In the genomic region with DNA sequence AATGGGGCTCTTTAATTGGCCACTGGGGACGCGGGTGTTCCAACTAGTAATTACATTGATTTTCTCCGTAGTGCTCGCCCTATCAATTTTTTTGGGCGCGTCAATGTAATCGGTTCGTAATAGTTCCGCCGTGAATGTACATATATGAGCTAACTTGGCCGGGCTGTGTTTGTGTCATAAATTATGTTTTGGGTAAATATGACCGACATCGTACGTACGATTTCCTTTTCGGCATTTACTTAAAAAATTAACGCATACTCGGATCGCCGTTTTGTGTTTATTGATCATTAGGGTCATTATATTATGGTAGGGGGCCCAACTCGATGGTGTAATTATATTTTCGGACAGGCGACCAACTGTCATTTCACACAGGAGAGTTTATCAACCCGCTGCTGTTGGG, we compare ENCODE assay signal across 1 fruit fly cellular context.
A peak's percentile ranks its signal among the peaks of the same experiment; 100 is the strongest.
TF ChIP-seq lines count a peak whose summit lies in the region.

No protein-coding gene starts in this region.

TF ChIP-seq in whole organism, embryonic, 481 proteins besides CTCF, POLR2A, EP300 and RAD21 (continued from another document and continues in another):
- TF ChIP-seq CG10431 (GFP tag; optimal IDR thresholded peaks at IDR 0.05; lab: Kevin White, UChicago): no peak
- no peak for TF ChIP-seq Hr51 (GFP tag; optimal IDR thresholded peaks at IDR 0.05; lab: Kevin White, UChicago)
- TF ChIP-seq zen2 (GFP tag; IDR thresholded peaks at IDR 0.05; lab: Robert Waterston, UW; ENCODE audit: partially characterized antibody): no peak
- no peak for TF ChIP-seq CG6791 (GFP tag; IDR thresholded peaks at IDR 0.05; lab: Robert Waterston, UW; ENCODE audit: partially characterized antibody)
- TF ChIP-seq CG3726 (GFP tag; IDR thresholded peaks at IDR 0.05; lab: Robert Waterston, UW): no peak
- no peak for TF ChIP-seq fd102C (GFP tag; optimal IDR thresholded peaks at IDR 0.05; lab: Kevin White, UChicago)
- TF ChIP-seq kay (GFP tag; optimal IDR thresholded peaks at IDR 0.05; lab: Kevin White, UChicago): no peak
- no peak for TF ChIP-seq Hsf (GFP tag; optimal IDR thresholded peaks at IDR 0.05; lab: Kevin White, UChicago)
- 0 out of 3 replicates have a peak, but pooled peaks have one; percentile 30 for TF ChIP-seq sr (GFP tag; IDR thresholded peaks at IDR 0.05; lab: Robert Waterston, UW)
- TF ChIP-seq CG4730 (GFP tag; IDR thresholded peaks at IDR 0.05; lab: Robert Waterston, UW): no peak
- no peak for TF ChIP-seq ftz-f1 (GFP tag; optimal IDR thresholded peaks at IDR 0.05; lab: Kevin White, UChicago)
- TF ChIP-seq CG12391 (tag; optimal IDR thresholded peaks at IDR 0.05; lab: Kevin White, UChicago): no peak
- TF ChIP-seq CG10366 (GFP tag; IDR thresholded peaks at IDR 0.05; lab: Robert Waterston, UW): no peak
- TF ChIP-seq Bgb (GFP tag; IDR thresholded peaks at IDR 0.05; lab: Robert Waterston, UW; ENCODE audit: partially characterized antibody): no peak
- no peak for TF ChIP-seq gce (GFP tag; IDR thresholded peaks at IDR 0.05; lab: Robert Waterston, UW)
- TF ChIP-seq Dip3 (GFP tag; optimal IDR thresholded peaks at IDR 0.05; lab: Kevin White, UChicago): no peak
- TF ChIP-seq CG1647 (GFP tag; optimal IDR thresholded peaks at IDR 0.05; lab: Kevin White, UChicago): no peak
- TF ChIP-seq Deaf1 (tag; optimal IDR thresholded peaks at IDR 0.05; lab: Kevin White, UChicago): no peak
- no peak for TF ChIP-seq CG3838 (GFP tag; optimal IDR thresholded peaks at IDR 0.05; lab: Kevin White, UChicago)
- TF ChIP-seq BEAF-32 (GFP tag; optimal IDR thresholded peaks at IDR 0.05; lab: Kevin White, UChicago): no peak
- TF ChIP-seq emc (GFP tag; optimal IDR thresholded peaks at IDR 0.05; lab: Kevin White, UChicago): no peak
- no peak for TF ChIP-seq h (optimal IDR thresholded peaks at IDR 0.05; lab: Kevin White, UChicago)
- TF ChIP-seq Nf-YC (tag; optimal IDR thresholded peaks at IDR 0.05; lab: Kevin White, UChicago): no peak
- peak; percentile 6 for TF ChIP-seq CG4424 (GFP tag; optimal IDR thresholded peaks at IDR 0.05; lab: Kevin White, UChicago)
- TF ChIP-seq mirr (GFP tag; optimal IDR thresholded peaks at IDR 0.05; lab: Kevin White, UChicago): peak; percentile 65
- no peak for TF ChIP-seq Rx (GFP tag; IDR thresholded peaks at IDR 0.05; lab: Robert Waterston, UW)
- TF ChIP-seq CG13123 (GFP tag; optimal IDR thresholded peaks at IDR 0.05; lab: Kevin White, UChicago): no peak
- no peak for TF ChIP-seq Max (GFP tag; optimal IDR thresholded peaks at IDR 0.05; lab: Kevin White, UChicago)
- no peak for TF ChIP-seq cg (GFP tag; optimal IDR thresholded peaks at IDR 0.05; lab: Kevin White, UChicago)
- TF ChIP-seq HLH3B (GFP tag; IDR thresholded peaks at IDR 0.05; lab: Robert Waterston, UW): peak; percentile 56; the same call in 1 of the 2 replicates
- TF ChIP-seq sc (optimal IDR thresholded peaks at IDR 0.05; lab: Kevin White, UChicago): no peak
- TF ChIP-seq sc (GFP tag; optimal IDR thresholded peaks at IDR 0.05; lab: Kevin White, UChicago): peak; percentile 24
- no peak for TF ChIP-seq CG16863 (GFP tag; optimal IDR thresholded peaks at IDR 0.05; lab: Kevin White, UChicago)
- peak; percentile 52 for TF ChIP-seq kah (GFP tag; optimal IDR thresholded peaks at IDR 0.05; lab: Kevin White, UChicago)
- TF ChIP-seq Myb (GFP tag; optimal IDR thresholded peaks at IDR 0.05; lab: Kevin White, UChicago): no peak
- TF ChIP-seq NFAT (GFP tag; IDR thresholded peaks at IDR 0.05; lab: Robert Waterston, UW): 0 out of 2 replicates have a peak, but pooled peaks have one; percentile 19
- no peak for TF ChIP-seq oc (tag; optimal IDR thresholded peaks at IDR 0.05; lab: Kevin White, UChicago)
- no peak for TF ChIP-seq bbx (GFP tag; IDR thresholded peaks at IDR 0.05; lab: Robert Waterston, UW; ENCODE audit: partially characterized antibody)
- no peak for TF ChIP-seq CG18764 (GFP tag; optimal IDR thresholded peaks at IDR 0.05; lab: Kevin White, UChicago)
- no peak for TF ChIP-seq ken (GFP tag; IDR thresholded peaks at IDR 0.05; lab: Robert Waterston, UW)
- TF ChIP-seq gsb-n (tag; optimal IDR thresholded peaks at IDR 0.05; lab: Kevin White, UChicago): no peak
- peak; percentile 84 for TF ChIP-seq Fer1 (GFP tag; optimal IDR thresholded peaks at IDR 0.05; lab: Kevin White, UChicago)
- no peak for TF ChIP-seq fd96Cb (tag; optimal IDR thresholded peaks at IDR 0.05; lab: Kevin White, UChicago)
- peak; percentile 59 for TF ChIP-seq CG4707 (GFP tag; optimal IDR thresholded peaks at IDR 0.05; lab: Kevin White, UChicago)
- no peak for TF ChIP-seq CG11456 (GFP tag; IDR thresholded peaks at IDR 0.05; lab: Robert Waterston, UW)
- peak; percentile 68 for TF ChIP-seq CG4328 (GFP tag; optimal IDR thresholded peaks at IDR 0.05; lab: Kevin White, UChicago)
- peak; percentile 24; the same call in 1 of the 3 replicates for TF ChIP-seq zfh1 (GFP tag; IDR thresholded peaks at IDR 0.05; lab: Robert Waterston, UW)
- TF ChIP-seq Fer2 (tag; optimal IDR thresholded peaks at IDR 0.05; lab: Kevin White, UChicago): peak; percentile 44
- TF ChIP-seq ttk (GFP tag; IDR thresholded peaks at IDR 0.05; lab: Robert Waterston, UW): no peak
- no peak for TF ChIP-seq CG10321 (GFP tag; IDR thresholded peaks at IDR 0.05; lab: Robert Waterston, UW)
- peak; percentile 45 for TF ChIP-seq CG13424 (tag; optimal IDR thresholded peaks at IDR 0.05; lab: Kevin White, UChicago)
- TF ChIP-seq CG11093 (GFP tag; IDR thresholded peaks at IDR 0.05; lab: Robert Waterston, UW): no peak
- TF ChIP-seq HLHmδ (GFP tag; optimal IDR thresholded peaks at IDR 0.05; lab: Kevin White, UChicago): no peak
- no peak for TF ChIP-seq Bteb2 (GFP tag; optimal IDR thresholded peaks at IDR 0.05; lab: Kevin White, UChicago)
- TF ChIP-seq Dek (tag; optimal IDR thresholded peaks at IDR 0.05; lab: Kevin White, UChicago): no peak
- no peak for TF ChIP-seq esg (GFP tag; conservative IDR thresholded peaks at IDR 0.05; lab: Robert Waterston, UW)
- no peak for TF ChIP-seq pros (GFP tag; optimal IDR thresholded peaks at IDR 0.05; lab: Kevin White, UChicago)
- no peak for TF ChIP-seq CG11696 (GFP tag; IDR thresholded peaks at IDR 0.05; lab: Robert Waterston, UW)
- TF ChIP-seq CG9817 (tag; optimal IDR thresholded peaks at IDR 0.05; lab: Kevin White, UChicago): no peak
- TF ChIP-seq pho (GFP tag; optimal IDR thresholded peaks at IDR 0.05; lab: Kevin White, UChicago): peak; percentile 11
- TF ChIP-seq ERR (GFP tag; optimal IDR thresholded peaks at IDR 0.05; lab: Kevin White, UChicago): no peak
- TF ChIP-seq CG11560 (tag; IDR thresholded peaks at IDR 0.05; lab: Robert Waterston, UW): no peak
- no peak for TF ChIP-seq CG17802 (tag; optimal IDR thresholded peaks at IDR 0.05; lab: Kevin White, UChicago)
- no peak for TF ChIP-seq CG9797 (GFP tag; optimal IDR thresholded peaks at IDR 0.05; lab: Kevin White, UChicago)
- TF ChIP-seq Oli (tag; optimal IDR thresholded peaks at IDR 0.05; lab: Kevin White, UChicago): no peak
- TF ChIP-seq CG7271 (tag; optimal IDR thresholded peaks at IDR 0.05; lab: Kevin White, UChicago): no peak
- TF ChIP-seq lilli (GFP tag; optimal IDR thresholded peaks at IDR 0.05; lab: Kevin White, UChicago): peak; percentile 28
- TF ChIP-seq eve (GFP tag; optimal IDR thresholded peaks at IDR 0.05; lab: Kevin White, UChicago): no peak
- TF ChIP-seq mam (GFP tag; optimal IDR thresholded peaks at IDR 0.05; lab: Kevin White, UChicago): no peak
- peak; percentile 75 for TF ChIP-seq caup (GFP tag; optimal IDR thresholded peaks at IDR 0.05; lab: Kevin White, UChicago; ENCODE audit: severe bottlenecking)
- TF ChIP-seq pzg (GFP tag; optimal IDR thresholded peaks at IDR 0.05; lab: Kevin White, UChicago): no peak
- peak; percentile 33 for TF ChIP-seq Side (GFP tag; optimal IDR thresholded peaks at IDR 0.05; lab: Kevin White, UChicago)
- TF ChIP-seq onecut (GFP tag; IDR thresholded peaks at IDR 0.05; lab: Robert Waterston, UW): peak; percentile 33; the same call in 1 of the 2 replicates
- TF ChIP-seq CG7786 (GFP tag; optimal IDR thresholded peaks at IDR 0.05; lab: Kevin White, UChicago): no peak
- no peak for TF ChIP-seq btn (GFP tag; optimal IDR thresholded peaks at IDR 0.05; lab: Kevin White, UChicago)
- no peak for TF ChIP-seq corto (GFP tag; optimal IDR thresholded peaks at IDR 0.05; lab: Kevin White, UChicago)
- no peak for TF ChIP-seq twi (tag; optimal IDR thresholded peaks at IDR 0.05; lab: Kevin White, UChicago)
- no peak for TF ChIP-seq Ssrp (tag; optimal IDR thresholded peaks at IDR 0.05; lab: Kevin White, UChicago)
- TF ChIP-seq HmgD (GFP tag; optimal IDR thresholded peaks at IDR 0.05; lab: Kevin White, UChicago): no peak
- TF ChIP-seq jumu (GFP tag; optimal IDR thresholded peaks at IDR 0.05; lab: Kevin White, UChicago): no peak
- no peak for TF ChIP-seq crc (GFP tag; optimal IDR thresholded peaks at IDR 0.05; lab: Kevin White, UChicago)
- TF ChIP-seq Lim3 (GFP tag; IDR thresholded peaks at IDR 0.05; lab: Robert Waterston, UW): no peak
- no peak for TF ChIP-seq Sox102F (GFP tag; optimal IDR thresholded peaks at IDR 0.05; lab: Kevin White, UChicago)
- no peak for TF ChIP-seq CG8765 (GFP tag; IDR thresholded peaks at IDR 0.05; lab: Robert Waterston, UW)
- TF ChIP-seq CG1529 (GFP tag; optimal IDR thresholded peaks at IDR 0.05; lab: Kevin White, UChicago): peak; percentile 47
- no peak for TF ChIP-seq peb (GFP tag; IDR thresholded peaks at IDR 0.05; lab: Robert Waterston, UW)
- no peak for TF ChIP-seq eyg (GFP tag; optimal IDR thresholded peaks at IDR 0.05; lab: Kevin White, UChicago)
- TF ChIP-seq Dbx (GFP tag; IDR thresholded peaks at IDR 0.05; lab: Robert Waterston, UW): no peak; the same call in 2 of the 3 replicates
- peak; percentile 66 for TF ChIP-seq CG34376 (GFP tag; optimal IDR thresholded peaks at IDR 0.05; lab: Kevin White, UChicago)
- no peak for TF ChIP-seq H2.0 (GFP tag; IDR thresholded peaks at IDR 0.05; lab: Robert Waterston, UW)
- peak; percentile 41; the same call in 1 of the 2 replicates for TF ChIP-seq ranshi (GFP tag; IDR thresholded peaks at IDR 0.05; lab: Robert Waterston, UW)
- no peak for TF ChIP-seq CG8290 (GFP tag; optimal IDR thresholded peaks at IDR 0.05; lab: Kevin White, UChicago)
- no peak for TF ChIP-seq CG8290 (tag; optimal IDR thresholded peaks at IDR 0.05; lab: Kevin White, UChicago)
- peak; percentile 91 for TF ChIP-seq Med (GFP tag; lab: Kevin White, UChicago)
- TF ChIP-seq Chrac-16 (GFP tag; optimal IDR thresholded peaks at IDR 0.05; lab: Kevin White, UChicago): no peak
- peak; percentile 10 for TF ChIP-seq CG12942 (GFP tag; optimal IDR thresholded peaks at IDR 0.05; lab: Kevin White, UChicago)
- TF ChIP-seq CG7928 (GFP tag; optimal IDR thresholded peaks at IDR 0.05; lab: Kevin White, UChicago): no peak
- no peak for TF ChIP-seq CG13624 (GFP tag; optimal IDR thresholded peaks at IDR 0.05; lab: Kevin White, UChicago)
- no peak for TF ChIP-seq nerfin-1 (tag; optimal IDR thresholded peaks at IDR 0.05; lab: Kevin White, UChicago)
- no peak for TF ChIP-seq Spps (tag; optimal IDR thresholded peaks at IDR 0.05; lab: Kevin White, UChicago)
- TF ChIP-seq ap (GFP tag; IDR thresholded peaks at IDR 0.05; lab: Robert Waterston, UW): 0 out of 2 replicates have a peak, but pooled peaks have one; percentile 13
- TF ChIP-seq Ada2b (GFP tag; IDR thresholded peaks at IDR 0.05; lab: Robert Waterston, UW): no peak
- no peak for TF ChIP-seq shn (GFP tag; optimal IDR thresholded peaks at IDR 0.05; lab: Kevin White, UChicago)
- no peak for TF ChIP-seq tx (GFP tag; optimal IDR thresholded peaks at IDR 0.05; lab: Kevin White, UChicago)
- no peak for TF ChIP-seq Xbp1 (GFP tag; optimal IDR thresholded peaks at IDR 0.05; lab: Kevin White, UChicago)
- no peak for TF ChIP-seq Poxn (GFP tag; IDR thresholded peaks at IDR 0.05; lab: Robert Waterston, UW)
- TF ChIP-seq sqz (GFP tag; optimal IDR thresholded peaks at IDR 0.05; lab: Kevin White, UChicago): no peak
- no peak for TF ChIP-seq fru (optimal IDR thresholded peaks at IDR 0.05; lab: Kevin White, UChicago)
- TF ChIP-seq Meics (GFP tag; optimal IDR thresholded peaks at IDR 0.05; lab: Kevin White, UChicago): peak; percentile 51
- TF ChIP-seq chn (GFP tag; optimal IDR thresholded peaks at IDR 0.05; lab: Kevin White, UChicago): no peak
- no peak for TF ChIP-seq CG15269 (tag; optimal IDR thresholded peaks at IDR 0.05; lab: Kevin White, UChicago)
- TF ChIP-seq CG12104 (GFP tag; optimal IDR thresholded peaks at IDR 0.05; lab: Kevin White, UChicago): peak; percentile 14
- 0 out of 3 replicates have a peak, but pooled peaks have one; percentile 25 for TF ChIP-seq Optix (GFP tag; IDR thresholded peaks at IDR 0.05; lab: Robert Waterston, UW)
- TF ChIP-seq CG34224 (GFP tag; IDR thresholded peaks at IDR 0.05; lab: Robert Waterston, UW; ENCODE audit: partially characterized antibody): no peak
- TF ChIP-seq Fer3 (tag; optimal IDR thresholded peaks at IDR 0.05; lab: Kevin White, UChicago): no peak
- peak; percentile 11 for TF ChIP-seq NC2β (GFP tag; optimal IDR thresholded peaks at IDR 0.05; lab: Kevin White, UChicago)
- TF ChIP-seq CG15479 (GFP tag; optimal IDR thresholded peaks at IDR 0.05; lab: Kevin White, UChicago): no peak
- no peak for TF ChIP-seq CG2712 (tag; optimal IDR thresholded peaks at IDR 0.05; lab: Kevin White, UChicago)
- peak; percentile 19 for TF ChIP-seq Six4 (GFP tag; optimal IDR thresholded peaks at IDR 0.05; lab: Kevin White, UChicago)
- no peak for TF ChIP-seq en (GFP tag; optimal IDR thresholded peaks at IDR 0.05; lab: Kevin White, UChicago)
- TF ChIP-seq Atf3 (GFP tag; optimal IDR thresholded peaks at IDR 0.05; lab: Kevin White, UChicago): no peak
- no peak for TF ChIP-seq CG4282 (GFP tag; optimal IDR thresholded peaks at IDR 0.05; lab: Kevin White, UChicago)
- no peak for TF ChIP-seq chinmo (GFP tag; IDR thresholded peaks at IDR 0.05; lab: Robert Waterston, UW; ENCODE audit: partially characterized antibody)
- TF ChIP-seq cato (GFP tag; optimal IDR thresholded peaks at IDR 0.05; lab: Kevin White, UChicago; ENCODE audit: borderline replicate concordance): no peak
- TF ChIP-seq Sox100B (GFP tag; optimal IDR thresholded peaks at IDR 0.05; lab: Kevin White, UChicago): no peak
- TF ChIP-seq jing (GFP tag; optimal IDR thresholded peaks at IDR 0.05; lab: Kevin White, UChicago): no peak
- TF ChIP-seq CG9727 (GFP tag; optimal IDR thresholded peaks at IDR 0.05; lab: Kevin White, UChicago): peak; percentile 34
- no peak for TF ChIP-seq hth (optimal IDR thresholded peaks at IDR 0.05; lab: Kevin White, UChicago)
- TF ChIP-seq Trl (optimal IDR thresholded peaks at IDR 0.05; lab: Kevin White, UChicago): no peak
- TF ChIP-seq Trl (GFP tag; optimal IDR thresholded peaks at IDR 0.05; lab: Kevin White, UChicago): peak; percentile 4
- TF ChIP-seq scrt (GFP tag; optimal IDR thresholded peaks at IDR 0.05; lab: Kevin White, UChicago): no peak
- TF ChIP-seq E2f1 (GFP tag; IDR thresholded peaks at IDR 0.05; lab: Robert Waterston, UW): no peak; the same call in 1 of the 2 replicates
